Fruit fly (Drosophila melanogaster) S2 (cell line): Measurements from ENCODE around the gene Usp47.

ENCODE experiments used
- CG8478 ChIP-seq: fragments of >200 bp; optimal IDR thresholded peaks from 2 replicates; lab custom pipeline; 2018
- CTCF ChIP-seq, 2 experiments: fragments of >200 bp; optimal IDR thresholded peaks; 2 replicates each; lab custom pipeline; 2018

Gene Usp47

DNA sequence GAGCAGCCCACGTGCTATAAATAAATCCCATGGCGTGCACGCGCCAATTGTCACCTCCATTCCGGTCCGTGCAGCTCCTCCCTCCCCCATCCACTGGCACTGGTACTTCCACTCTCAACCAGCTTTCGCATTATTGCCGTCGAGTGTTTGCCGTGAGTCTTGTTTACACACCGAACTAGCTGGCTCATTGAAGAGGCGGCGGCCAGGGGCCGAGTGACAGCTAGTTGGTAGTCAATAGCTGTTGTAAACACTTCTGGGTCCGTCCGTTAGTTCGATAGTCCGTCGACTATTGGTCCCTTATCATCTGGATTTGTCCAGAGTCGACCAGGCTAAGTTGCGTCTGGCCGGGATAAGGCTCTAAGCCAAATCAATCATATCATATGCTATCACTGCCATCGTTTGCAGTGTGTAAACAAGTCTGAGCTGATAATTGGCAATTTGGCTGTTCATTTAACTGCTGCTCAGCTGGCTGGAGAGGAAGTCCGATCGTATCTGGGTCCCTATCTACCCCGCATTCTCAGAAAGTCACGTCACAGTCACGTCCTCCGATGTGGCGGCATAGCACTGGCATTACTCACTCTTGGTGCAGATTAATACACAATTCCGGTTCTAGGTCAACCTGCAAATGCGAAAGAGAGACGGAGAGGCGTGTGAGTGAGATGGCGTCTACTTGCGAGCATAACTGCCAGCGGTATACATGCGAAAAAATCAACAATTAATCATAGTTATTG, 54.8 kb downstream of the Usp47 start:
- no peak for TF ChIP-seq CTCF (optimal IDR thresholded peaks at IDR 0.05; lab: Kevin White, UChicago)

DNA sequence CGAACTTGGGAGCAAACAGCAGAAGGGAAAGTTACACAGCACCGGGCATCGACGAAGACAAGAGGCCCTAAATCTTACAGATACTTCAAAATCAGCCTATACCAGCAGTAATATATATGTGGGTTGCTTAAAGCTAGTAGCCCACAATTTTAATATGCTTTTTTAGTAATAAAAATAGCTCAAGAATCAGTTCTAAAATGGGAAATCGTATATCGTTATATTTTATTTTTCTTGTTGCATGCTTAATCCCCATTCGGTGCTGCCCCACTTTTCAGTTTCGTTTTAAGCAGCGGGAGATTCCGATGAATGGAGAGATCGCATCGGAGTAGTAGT, 55.3 kb downstream of the Usp47 start:
- no peak for TF ChIP-seq CG8478 (lab: Kevin White, UChicago)
- TF ChIP-seq CTCF (optimal IDR thresholded peaks at IDR 0.05; lab: Kevin White, UChicago), result no peak

DNA sequence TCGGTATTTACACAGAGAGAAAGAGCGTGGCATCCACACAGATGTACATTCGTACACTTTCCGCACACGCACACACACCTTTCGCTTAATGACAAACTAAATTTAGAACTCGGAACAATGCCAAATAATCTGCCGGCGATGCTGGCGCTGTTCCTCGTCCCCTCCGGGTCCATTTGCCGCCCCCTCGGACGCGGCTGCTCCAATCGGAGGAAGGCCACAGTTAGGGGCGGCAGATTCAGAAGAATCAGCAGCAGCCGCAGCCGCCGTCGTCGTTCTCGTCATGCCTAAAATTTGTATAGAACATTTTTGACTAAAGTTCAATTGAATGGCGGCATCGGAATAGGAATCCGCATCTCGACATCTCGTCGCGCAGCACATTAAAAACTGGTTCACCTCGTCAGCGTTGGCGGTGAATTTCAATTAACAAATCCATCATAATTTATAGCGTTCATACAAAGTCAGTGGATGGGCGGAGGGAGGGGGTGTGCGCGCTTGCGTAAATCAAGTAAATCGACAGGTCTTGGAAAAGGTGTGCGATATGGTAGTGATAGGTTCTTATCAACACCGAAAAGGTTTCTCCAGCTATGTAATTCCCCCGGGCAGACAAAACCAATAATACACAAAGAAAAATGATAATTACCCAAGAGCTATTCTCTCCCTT, 55.9 kb downstream of the Usp47 start:
- no peak for TF ChIP-seq CG8478 (lab: Kevin White, UChicago)
- no peak for TF ChIP-seq CTCF (optimal IDR thresholded peaks at IDR 0.05; lab: Kevin White, UChicago)

DNA sequence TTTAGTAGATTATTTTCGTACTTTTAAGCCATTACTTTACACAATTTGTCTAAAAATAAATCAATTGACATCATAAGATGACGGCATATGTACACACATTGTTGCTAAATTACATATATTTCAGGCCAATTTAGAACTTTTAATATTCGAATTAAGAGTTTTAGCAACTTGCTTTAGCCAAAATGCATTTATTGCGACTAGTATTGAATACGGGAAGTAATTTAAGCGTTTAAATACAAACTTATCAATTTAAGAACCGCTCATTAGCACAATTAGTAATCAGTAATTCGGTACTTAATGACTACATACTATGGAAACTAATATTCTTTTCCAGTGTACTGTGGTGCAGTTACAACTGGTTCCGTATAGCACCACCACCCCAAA, 56.4 kb downstream of the Usp47 start:
- no peak for TF ChIP-seq CG8478 (lab: Kevin White, UChicago)
- no peak for TF ChIP-seq CTCF (optimal IDR thresholded peaks at IDR 0.05; lab: Kevin White, UChicago)

DNA sequence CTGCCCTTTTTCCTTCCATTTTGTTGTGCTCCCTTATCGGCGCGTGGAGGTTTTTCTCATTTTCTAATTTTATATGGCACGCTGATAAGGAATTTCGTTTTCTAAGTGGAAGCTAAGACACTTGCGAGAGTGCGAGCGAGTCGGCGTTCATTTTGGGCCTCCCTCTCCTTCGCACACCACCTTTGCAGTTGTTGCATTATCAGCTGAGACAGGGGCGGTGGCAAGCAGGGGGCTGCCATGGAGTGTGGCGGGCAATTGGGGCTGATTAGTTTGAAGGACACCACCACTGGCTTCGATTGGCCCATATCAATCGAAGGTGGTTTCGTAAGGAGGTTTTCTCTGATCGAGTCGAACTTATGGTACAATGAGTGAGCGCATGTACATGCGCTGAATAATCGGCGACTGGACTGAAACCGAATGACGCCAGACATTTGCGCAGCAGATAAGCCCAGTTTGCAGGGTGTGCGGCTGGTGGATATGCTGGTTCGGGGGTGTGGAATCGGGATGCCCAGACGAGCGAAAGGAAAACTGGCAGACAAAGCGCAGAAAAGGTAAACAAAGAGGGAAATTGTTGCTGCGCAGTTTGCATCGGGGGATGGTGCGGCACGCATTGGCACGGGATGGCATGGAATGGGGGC, 57.0 kb downstream of the Usp47 start:
- TF ChIP-seq CTCF (optimal IDR thresholded peaks at IDR 0.05; lab: Kevin White, UChicago) (no peak), CG8478 (lab: Kevin White, UChicago) (no peak)

DNA sequence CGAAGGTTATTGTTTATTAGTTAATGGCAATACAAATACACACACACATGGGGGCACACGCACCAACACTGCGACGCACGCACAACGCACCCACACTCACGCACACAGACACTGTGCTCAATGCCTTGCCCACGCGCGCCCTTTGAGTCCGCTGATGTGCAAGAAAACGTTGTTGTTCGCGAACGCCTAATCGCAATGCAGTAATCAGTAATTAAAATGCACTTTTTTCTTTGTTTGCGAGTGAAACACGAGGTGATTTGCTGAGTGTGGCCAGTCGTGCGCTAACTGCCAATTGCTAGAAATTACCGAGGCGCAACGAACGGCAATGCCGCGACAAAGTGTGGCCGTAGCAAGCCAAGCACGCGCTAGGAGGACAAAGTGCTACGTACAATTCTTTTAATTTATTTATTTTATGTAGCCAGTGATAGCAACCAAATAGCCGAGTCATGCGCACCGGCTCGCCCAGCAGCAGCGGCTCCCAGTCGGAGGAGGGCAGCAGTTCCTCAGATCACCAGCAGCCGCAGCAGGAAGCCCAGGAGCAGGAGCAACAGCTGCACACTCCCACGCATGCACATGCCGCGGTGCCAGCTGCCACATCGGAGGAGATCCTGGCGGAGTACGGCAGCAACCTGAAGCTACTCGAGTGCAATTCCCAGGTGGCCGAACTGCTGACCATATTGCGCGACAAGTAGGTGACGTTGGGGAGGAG, 58.0 kb downstream of the Usp47 start, which contains the start of the genes S6k and kri:
Gene S6k, minus strand, starts transcription at position 299 of the 709 bp plus-strand sequence.
Gene kri, plus strand, starts transcription at position 341 of the 709 bp plus-strand sequence.
- peak; percentile 0 to 18 for TF ChIP-seq CTCF (optimal IDR thresholded peaks at IDR 0.05; lab: Kevin White, UChicago)
- TF ChIP-seq CG8478 (lab: Kevin White, UChicago), result no peak
